Worm (Caenorhabditis elegans): Measurements from ENCODE around the gene srd-5.

DNA sequence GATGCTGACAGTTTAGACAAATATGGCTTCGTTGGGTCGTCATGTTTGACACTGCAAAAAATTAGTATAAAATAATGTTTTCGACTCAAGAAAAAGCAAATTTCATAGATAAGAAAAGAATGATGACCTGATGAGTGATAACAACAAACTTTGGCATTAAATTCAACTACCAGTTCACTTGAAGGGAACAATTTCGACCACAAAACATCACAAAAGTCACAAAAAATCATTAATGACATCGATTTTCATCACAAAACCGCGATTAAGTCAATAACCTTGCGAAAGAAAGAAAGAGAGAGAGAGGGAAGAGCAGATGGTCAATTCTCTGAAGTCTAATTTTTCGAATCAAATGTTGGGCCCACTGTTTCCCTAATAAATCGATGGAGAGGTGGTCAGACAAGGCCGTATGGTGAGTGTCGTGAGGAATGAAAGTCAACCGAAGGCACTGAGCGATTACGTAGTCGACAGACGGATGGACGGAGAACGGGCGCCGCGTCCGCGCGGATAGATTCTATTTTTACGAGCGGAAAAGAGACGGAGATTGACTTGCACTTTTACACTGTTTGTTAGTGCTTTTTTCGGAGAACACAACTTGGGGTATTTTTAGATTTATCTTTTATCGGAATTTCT lies 9.8 kb downstream of the srd-5 start, which contains the start of gene bec-1:
- TF ChIP-seq unc-42 (tag; optimal IDR thresholded peaks at IDR 0.05) (no peak), unc-86 (tag; optimal IDR thresholded peaks at IDR 0.05) (no peak), nhr-11 (tag; optimal IDR thresholded peaks at IDR 0.05) (no peak), pag-3 (tag; optimal IDR thresholded peaks at IDR 0.05; ENCODE audit: borderline replicate concordance) (no peak), ceh-22 (tag; optimal IDR thresholded peaks at IDR 0.05) (no peak), ets-4 (tag; optimal IDR thresholded peaks at IDR 0.05) (no peak), rnt-1 (tag; optimal IDR thresholded peaks at IDR 0.05) (no peak), npax-4 (tag; optimal IDR thresholded peaks at IDR 0.05) (no peak), hlh-8 (tag; optimal IDR thresholded peaks at IDR 0.05) (no peak), ceh-30 (tag; optimal IDR thresholded peaks at IDR 0.05) (no peak), tbx-2 (tag; optimal IDR thresholded peaks at IDR 0.05) (no peak), pqm-1 (tag; optimal IDR thresholded peaks at IDR 0.05) (no peak), ama-1 (optimal IDR thresholded peaks at IDR 0.05) (no peak)

Data from whole organism, late embryonic.